Fruit fly (Drosophila melanogaster): ENCODE data around the gene jdp.

The jdp gene

DNA sequence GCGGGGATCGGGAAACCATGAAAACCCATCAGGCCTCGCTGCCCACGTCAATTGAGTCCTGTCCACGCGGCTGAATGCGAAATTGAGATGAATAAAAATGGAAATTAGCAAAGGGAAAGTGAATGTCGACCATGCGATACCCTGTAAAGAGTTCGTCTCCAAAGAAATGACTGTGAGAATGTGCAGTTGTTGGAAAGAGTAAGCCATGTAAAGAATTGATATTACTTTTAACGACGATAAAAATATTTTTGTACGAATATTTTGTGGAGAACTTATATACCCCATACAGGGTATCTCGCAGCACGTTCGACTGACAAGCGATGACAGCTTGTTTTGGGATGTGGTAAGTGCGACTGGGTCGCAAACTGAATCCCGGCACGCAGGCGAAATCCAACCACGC lies 25.7 kb downstream of the jdp start:
- TF ChIP-seq CG9705 (GFP tag; optimal IDR thresholded peaks at IDR 0.05): no peak
- no peak for TF ChIP-seq Rel (GFP tag; optimal IDR thresholded peaks at IDR 0.05)
- no peak for TF ChIP-seq Rel (tag; optimal IDR thresholded peaks at IDR 0.05)
- TF ChIP-seq CrebA (GFP tag; optimal IDR thresholded peaks at IDR 0.05; ENCODE audit: borderline replicate concordance): no peak
- no peak for TF ChIP-seq Hnf4 (GFP tag; optimal IDR thresholded peaks at IDR 0.05)
- no peak for TF ChIP-seq Jra (GFP tag; optimal IDR thresholded peaks at IDR 0.05)
- no peak for TF ChIP-seq brk (GFP tag; optimal IDR thresholded peaks at IDR 0.05)
- peak; percentile 50 for TF ChIP-seq fru (GFP tag; optimal IDR thresholded peaks at IDR 0.05)
- TF ChIP-seq sage (GFP tag; optimal IDR thresholded peaks at IDR 0.05): no peak
- no peak for TF ChIP-seq Hr83 (GFP tag; optimal IDR thresholded peaks at IDR 0.05; ENCODE audit: poor library complexity, severe bottlenecking)
- no peak for TF ChIP-seq Hr78 (GFP tag; optimal IDR thresholded peaks at IDR 0.05)
- TF ChIP-seq br (GFP tag; optimal IDR thresholded peaks at IDR 0.05): peak; percentile 66
- no peak for TF ChIP-seq lola (GFP tag; optimal IDR thresholded peaks at IDR 0.05)
- TF ChIP-seq jim (GFP tag; optimal IDR thresholded peaks at IDR 0.05): no peak
- peak; percentile 69 for TF ChIP-seq h (GFP tag; optimal IDR thresholded peaks at IDR 0.05)
- TF ChIP-seq sv (GFP tag; optimal IDR thresholded peaks at IDR 0.05): peak; percentile 4
- no peak for TF ChIP-seq Abd-B (GFP tag; optimal IDR thresholded peaks at IDR 0.05)
- peak; percentile 18 for TF ChIP-seq pan (optimal IDR thresholded peaks at IDR 0.05)
- no peak for TF ChIP-seq N (GFP tag; optimal IDR thresholded peaks at IDR 0.05)
- no peak for TF ChIP-seq Dfd (GFP tag; optimal IDR thresholded peaks at IDR 0.05)
- no peak for TF ChIP-seq CG32264 (GFP tag; optimal IDR thresholded peaks at IDR 0.05)
- peak; percentile 55 for TF ChIP-seq HLH106 (tag; optimal IDR thresholded peaks at IDR 0.05)
- peak; percentile 35 for TF ChIP-seq OdsH (GFP tag; optimal IDR thresholded peaks at IDR 0.05)
- no peak for TF ChIP-seq dsf (GFP tag; optimal IDR thresholded peaks at IDR 0.05; ENCODE audit: borderline replicate concordance)
- no peak for TF ChIP-seq Dif (GFP tag; optimal IDR thresholded peaks at IDR 0.05; ENCODE audit: partially characterized antibody)
- no peak for TF ChIP-seq GATAd (GFP tag; optimal IDR thresholded peaks at IDR 0.05)
- no peak for TF ChIP-seq psq (GFP tag; optimal IDR thresholded peaks at IDR 0.05)
- peak in 1 of 2 experiments; percentile 67 for TF ChIP-seq foxo (GFP tag; optimal IDR thresholded peaks at IDR 0.05)
- no peak for TF ChIP-seq Myc (optimal IDR thresholded peaks at IDR 0.05)
- no peak for TF ChIP-seq usp (GFP tag; optimal IDR thresholded peaks at IDR 0.05)
- TF ChIP-seq Vsx2 (GFP tag; optimal IDR thresholded peaks at IDR 0.05; ENCODE audit: partially characterized antibody): no peak
- TF ChIP-seq dmrt93B (GFP tag; optimal IDR thresholded peaks at IDR 0.05): peak; percentile 15
- TF ChIP-seq Sp1 (GFP tag; optimal IDR thresholded peaks at IDR 0.05): no peak
- TF ChIP-seq dl (GFP tag; optimal IDR thresholded peaks at IDR 0.05; ENCODE audit: insufficient read depth in 1 of 2, partially characterized antibody in 2 of 2): no peak
- peak; percentile 18 for TF ChIP-seq woc (GFP tag; optimal IDR thresholded peaks at IDR 0.05)
- TF ChIP-seq rgr (GFP tag; optimal IDR thresholded peaks at IDR 0.05): peak; percentile 60
- peak; percentile 53 for TF ChIP-seq ey (GFP tag; optimal IDR thresholded peaks at IDR 0.05)
- TF ChIP-seq tai (GFP tag; optimal IDR thresholded peaks at IDR 0.05): no peak
- no peak for TF ChIP-seq Mio (GFP tag; optimal IDR thresholded peaks at IDR 0.05)

DNA sequence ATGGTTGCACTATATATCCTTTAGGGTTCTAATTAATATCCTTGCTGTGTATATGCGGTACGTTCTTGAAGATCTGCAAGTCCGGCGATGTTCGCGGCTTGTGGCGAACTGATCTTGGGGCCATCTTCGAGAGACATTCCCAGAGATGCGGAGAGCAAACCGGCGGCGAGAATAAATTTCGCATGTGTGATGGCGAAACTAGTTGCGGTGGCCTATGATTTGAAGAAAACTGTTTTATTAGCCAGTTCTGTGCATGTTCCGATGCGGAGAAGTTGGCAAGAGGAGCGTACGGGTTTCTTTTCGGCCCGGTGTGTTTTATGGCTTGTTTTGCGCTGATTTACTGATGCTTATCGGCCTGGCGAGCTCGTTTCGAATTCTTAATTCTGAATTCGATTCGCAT lies 26.6 kb downstream of the jdp start, which contains the start of gene PH4alphaNE1:
Gene PH4alphaNE1, minus strand, starts transcription at position 101 of the 400 bp plus-strand sequence.
- TF ChIP-seq brk (GFP tag; optimal IDR thresholded peaks at IDR 0.05): no peak
- no peak for TF ChIP-seq fru (GFP tag; optimal IDR thresholded peaks at IDR 0.05)
- no peak for TF ChIP-seq GATAd (GFP tag; optimal IDR thresholded peaks at IDR 0.05)
- TF ChIP-seq Sp1 (GFP tag; optimal IDR thresholded peaks at IDR 0.05): no peak

DNA sequence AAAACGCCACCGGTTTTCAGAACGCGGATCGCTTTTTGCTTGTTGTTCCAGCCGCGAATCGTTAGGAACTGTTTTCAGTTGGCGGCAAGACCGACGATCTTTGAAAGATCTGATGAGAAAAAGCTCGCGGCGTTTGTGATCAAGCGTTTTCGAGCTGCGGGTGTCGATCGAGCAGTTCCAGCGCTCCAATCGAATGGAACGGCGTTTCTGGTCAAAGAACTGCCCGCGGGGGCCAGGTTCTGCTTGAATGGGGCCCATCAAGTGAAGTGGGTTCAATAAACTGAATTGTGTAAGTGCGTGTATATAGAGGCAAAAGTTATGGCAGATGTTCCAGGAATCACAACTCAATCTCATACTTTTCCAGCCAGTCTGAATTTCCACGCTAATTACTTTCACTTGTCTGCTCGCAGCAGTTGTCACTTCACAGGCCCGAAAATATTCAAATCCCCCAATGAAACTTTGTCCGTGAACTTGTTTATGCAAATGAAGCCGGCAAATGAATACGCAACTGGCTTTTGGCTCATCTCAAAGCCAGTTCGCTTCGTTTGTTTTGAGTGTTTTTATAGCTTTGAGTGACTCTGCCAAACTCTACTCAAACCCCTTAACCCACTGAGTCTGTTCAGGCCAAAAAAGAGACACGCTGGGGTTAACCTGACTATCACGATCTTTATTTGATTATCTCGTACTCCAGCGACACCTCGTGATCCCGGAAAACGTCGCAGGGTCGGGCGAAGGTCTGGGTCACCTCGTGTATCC lies 30.6 kb downstream of the jdp start, which contains the start of gene PH4alphaMP:
Gene PH4alphaMP, minus strand, starts transcription at position 51 of the 756 bp plus-strand sequence.
- TF ChIP-seq Dfd (GFP tag; optimal IDR thresholded peaks at IDR 0.05): no peak
